Fruit fly (Drosophila melanogaster) whole organism, embryonic: ENCODE data around the gene CG17329.

Experiments
- ATbp ChIP-seq: fragments of 200-800 bp; sonication (Bioruptor generic); optimal IDR thresholded peaks from 2 replicates; lab custom pipeline; 2017; ENCODE audit warnings: missing biosample characterization, mild to moderate bottlenecking, missing genetic modification characterization, missing genetic modification reagents
- B-H2 ChIP-seq: fragments of 200-800 bp; sonication (Bioruptor generic); optimal IDR thresholded peaks from 2 replicates; lab custom pipeline; 2018; ENCODE audit warnings: missing biosample characterization, mild to moderate bottlenecking, missing genetic modification characterization
- CG10959 ChIP-seq: fragments of 200-800 bp; sonication (Bioruptor generic); IDR thresholded peaks from 2 replicates; pipeline ENCODE4 v1.3.6; 2022; ENCODE audit warnings: missing biosample characterization, missing genetic modification characterization
- CG11093 ChIP-seq: fragments of 200-800 bp; sonication (Bioruptor generic); IDR thresholded peaks from 3 replicates; pipeline ENCODE4 v1.3.6; 2022; ENCODE audit warnings: missing biosample characterization, missing genetic modification characterization
- CG11723 ChIP-seq: fragments of 200-800 bp; sonication (Bioruptor generic); optimal IDR thresholded peaks from 2 replicates; lab custom pipeline; 2017; ENCODE audit warnings: missing biosample characterization, mild to moderate bottlenecking, missing genetic modification characterization
- CG12071 ChIP-seq: fragments of 200-800 bp; sonication (Bioruptor generic); optimal IDR thresholded peaks from 3 replicates; lab custom pipeline; 2018; ENCODE audit warnings: missing biosample characterization, mild to moderate bottlenecking, missing genetic modification characterization
- CG12744 ChIP-seq: fragments of 200-800 bp; sonication (Bioruptor generic); optimal IDR thresholded peaks from 2 replicates; lab custom pipeline; 2016; ENCODE audit warnings: missing biosample characterization, missing genetic modification characterization
- CG13624 ChIP-seq: fragments of 200-800 bp; sonication (Bioruptor generic); optimal IDR thresholded peaks from 2 replicates; lab custom pipeline; 2016; ENCODE audit warnings: missing biosample characterization, missing genetic modification characterization
- CG14965 ChIP-seq: fragments of 200-800 bp; sonication (Bioruptor generic); optimal IDR thresholded peaks from 2 replicates; lab custom pipeline; 2016; ENCODE audit warnings: missing biosample characterization, missing genetic modification characterization, borderline replicate concordance
- CG16813 ChIP-seq: fragments of 200-800 bp; sonication (Bioruptor generic); IDR thresholded peaks from 3 replicates; pipeline ENCODE4 v1.3.6; 2022; ENCODE audit warnings: missing biosample characterization, missing genetic modification characterization; ENCODE audit not compliant: partially characterized antibody
- CG3847 ChIP-seq: fragments of 200-800 bp; sonication (Bioruptor generic); IDR thresholded peaks from 2 replicates; pipeline ENCODE4 v1.3.6; 2022; ENCODE audit warnings: missing biosample characterization, missing genetic modification characterization
- CG5245 ChIP-seq: fragments of 200-800 bp; sonication (Bioruptor generic); optimal IDR thresholded peaks from 3 replicates; lab custom pipeline; 2016; ENCODE audit warnings: missing biosample characterization, missing genetic modification characterization
- CG6854 ChIP-seq: fragments of 200-800 bp; sonication (Bioruptor generic); optimal IDR thresholded peaks from 3 replicates; lab custom pipeline; 2017; ENCODE audit warnings: missing biosample characterization, mild to moderate bottlenecking, missing genetic modification characterization
- CG7556 ChIP-seq: fragments of 200-800 bp; sonication (Bioruptor generic); optimal IDR thresholded peaks from 2 replicates; lab custom pipeline; 2017; ENCODE audit warnings: missing biosample characterization, mild to moderate bottlenecking, missing genetic modification characterization
- CG7786 ChIP-seq: fragments of 200-800 bp; sonication (Bioruptor generic); optimal IDR thresholded peaks from 2 replicates; lab custom pipeline; 2016; ENCODE audit warnings: missing biosample characterization, missing genetic modification characterization
- CG8281 ChIP-seq: fragments of 200-800 bp; sonication (Bioruptor generic); optimal IDR thresholded peaks from 2 replicates; lab custom pipeline; 2018; ENCODE audit warnings: missing biosample characterization, mild to moderate bottlenecking, missing genetic modification characterization, moderate library complexity
- CG9797 ChIP-seq: fragments of 200-800 bp; sonication (Bioruptor generic); optimal IDR thresholded peaks from 3 replicates; lab custom pipeline; 2018; ENCODE audit warnings: missing biosample characterization, mild to moderate bottlenecking, missing genetic modification characterization
- Chrac-16 ChIP-seq: fragments of 200-800 bp; sonication (Bioruptor generic); optimal IDR thresholded peaks from 3 replicates; lab custom pipeline; 2016; ENCODE audit warnings: missing biosample characterization, missing genetic modification characterization
- D ChIP-seq, 2 experiments: fragments of 200-800 bp in 1 of 2; fragments of >200 bp in 1 of 2; sonication (Bioruptor generic) in 1 of 2; optimal IDR thresholded peaks; 2 replicates in 1 of 2; 3 replicates in 1 of 2; lab custom pipeline; 2017; ENCODE audit warnings: mild to moderate bottlenecking in 1 of 2, missing biosample characterization in 1 of 2, missing genetic modification characterization in 1 of 2, missing genetic modification reagents in 1 of 2
- HmgZ ChIP-seq: fragments of 200-800 bp; sonication (Bioruptor generic); optimal IDR thresholded peaks from 2 replicates; lab custom pipeline; 2018; ENCODE audit warnings: missing biosample characterization, mild to moderate bottlenecking, missing genetic modification characterization
- Hmx ChIP-seq: fragments of 200-800 bp; sonication (Bioruptor generic); optimal IDR thresholded peaks from 2 replicates; lab custom pipeline; 2016; ENCODE audit warnings: missing biosample characterization, missing genetic modification characterization
- MBD-R2 ChIP-seq: fragments of 200-800 bp; sonication (Bioruptor generic); IDR thresholded peaks from 2 replicates; pipeline ENCODE4 v1.3.6; 2022; ENCODE audit warnings: missing biosample characterization, missing genetic modification characterization
- MTF-1 ChIP-seq: fragments of 200-800 bp; sonication (Bioruptor generic); optimal IDR thresholded peaks from 2 replicates; lab custom pipeline; 2018; ENCODE audit warnings: missing biosample characterization, mild to moderate bottlenecking, missing genetic modification characterization, borderline replicate concordance
- NC2α ChIP-seq: fragments of 200-800 bp; sonication (Bioruptor generic); optimal IDR thresholded peaks from 2 replicates; lab custom pipeline; 2016; ENCODE audit warnings: missing biosample characterization, missing genetic modification characterization
- Oaz ChIP-seq: fragments of 200-800 bp; sonication (Bioruptor generic); IDR thresholded peaks from 2 replicates; pipeline ENCODE4 v1.3.6; 2022; ENCODE audit warnings: missing biosample characterization, missing genetic modification characterization
- PHDP ChIP-seq: fragments of 200-800 bp; sonication (Bioruptor generic); optimal IDR thresholded peaks from 3 replicates; lab custom pipeline; 2018; ENCODE audit warnings: missing biosample characterization, mild to moderate bottlenecking, missing genetic modification characterization, moderate library complexity
- Trl ChIP-seq, 3 experiments: fragments of >200 bp in 2 of 3; fragments of 200-800 bp in 1 of 3; sonication (Bioruptor generic) in 1 of 3; optimal IDR thresholded peaks; 2 replicates in 1 of 3; 3 replicates in 2 of 3; lab custom pipeline; 2016 to 2017; ENCODE audit warnings: missing biosample characterization in 1 of 3, missing genetic modification characterization in 1 of 3
- Xrp1 ChIP-seq: fragments of 200-800 bp; sonication (Bioruptor generic); IDR thresholded peaks from 2 replicates; pipeline ENCODE4 v1.3.6; 2022; ENCODE audit warnings: missing biosample characterization, missing genetic modification characterization
- ase ChIP-seq: fragments of 200-800 bp; sonication (Bioruptor generic); IDR thresholded peaks from 3 replicates; pipeline ENCODE4 v1.3.6; 2022; ENCODE audit warnings: missing biosample characterization, missing genetic modification characterization
- bcd ChIP-seq: fragments of 200-800 bp; sonication (Bioruptor generic); optimal IDR thresholded peaks from 2 replicates; lab custom pipeline; 2017; ENCODE audit warnings: missing biosample characterization, mild to moderate bottlenecking, missing genetic modification characterization
- dan ChIP-seq: fragments of 200-800 bp; sonication (Bioruptor generic); IDR thresholded peaks from 2 replicates; pipeline ENCODE4 v1.3.6; 2022; ENCODE audit warnings: missing biosample characterization, missing genetic modification characterization
- dati ChIP-seq: fragments of 200-800 bp; sonication (Bioruptor generic); IDR thresholded peaks from 2 replicates; pipeline ENCODE4 v1.3.6; 2022; ENCODE audit warnings: missing biosample characterization, missing genetic modification characterization
- dpn ChIP-seq, 2 experiments: fragments of 200-800 bp; sonication (Bioruptor generic); optimal IDR thresholded peaks; 3 replicates each; lab custom pipeline; 2016; ENCODE audit warnings: missing biosample characterization in 2 of 2, missing genetic modification characterization in 2 of 2
- fd64A ChIP-seq: fragments of 200-800 bp; sonication (Bioruptor generic); optimal IDR thresholded peaks from 3 replicates; lab custom pipeline; 2018; ENCODE audit warnings: missing biosample characterization, mild to moderate bottlenecking, missing genetic modification characterization
- fd96Cb ChIP-seq: fragments of 200-800 bp; sonication (Bioruptor generic); optimal IDR thresholded peaks from 2 replicates; lab custom pipeline; 2018; ENCODE audit warnings: missing biosample characterization, mild to moderate bottlenecking, missing genetic modification characterization, moderate library complexity
- gsb-n ChIP-seq: fragments of 200-800 bp; sonication (Bioruptor generic); optimal IDR thresholded peaks from 3 replicates; lab custom pipeline; 2018; ENCODE audit warnings: missing biosample characterization, mild to moderate bottlenecking, missing genetic modification characterization
- jing ChIP-seq: fragments of 200-800 bp; sonication (Bioruptor generic); optimal IDR thresholded peaks from 2 replicates; lab custom pipeline; 2018; ENCODE audit warnings: missing biosample characterization, mild to moderate bottlenecking, missing genetic modification characterization
- kah ChIP-seq: fragments of 200-800 bp; sonication (Bioruptor generic); optimal IDR thresholded peaks from 2 replicates; lab custom pipeline; 2018; ENCODE audit warnings: missing biosample characterization, mild to moderate bottlenecking, missing genetic modification characterization
- mld ChIP-seq: fragments of 200-800 bp; sonication (Bioruptor generic); IDR thresholded peaks from 3 replicates; pipeline ENCODE4 v1.3.6; 2022; ENCODE audit warnings: missing biosample characterization, missing genetic modification characterization; ENCODE audit not compliant: partially characterized antibody
- org-1 ChIP-seq: fragments of 200-800 bp; sonication (Bioruptor generic); optimal IDR thresholded peaks from 2 replicates; lab custom pipeline; 2017; ENCODE audit warnings: missing biosample characterization, missing genetic modification characterization
- ro ChIP-seq: fragments of 200-800 bp; sonication (Bioruptor generic); IDR thresholded peaks from 2 replicates; pipeline ENCODE4 v1.3.6; 2022; ENCODE audit warnings: missing biosample characterization, missing genetic modification characterization
- row ChIP-seq: fragments of 200-800 bp; sonication (Bioruptor generic); IDR thresholded peaks from 3 replicates; pipeline ENCODE4 v1.3.6; 2022; ENCODE audit warnings: missing biosample characterization, missing genetic modification characterization
- sd ChIP-seq: fragments of 200-800 bp; sonication (Bioruptor generic); optimal IDR thresholded peaks from 3 replicates; lab custom pipeline; 2018; ENCODE audit warnings: missing biosample characterization, mild to moderate bottlenecking, missing genetic modification characterization, moderate library complexity
- sna ChIP-seq: fragments of 200-800 bp; sonication (Bioruptor generic); IDR thresholded peaks from 2 replicates; pipeline ENCODE4 v1.3.6; 2022; ENCODE audit warnings: missing biosample characterization, missing genetic modification characterization; ENCODE audit not compliant: partially characterized antibody
- sr ChIP-seq: fragments of 200-800 bp; sonication (Bioruptor generic); IDR thresholded peaks from 3 replicates; pipeline ENCODE4 v1.3.6; 2022; ENCODE audit warnings: missing biosample characterization, missing genetic modification characterization
- trem ChIP-seq: fragments of 200-800 bp; optimal IDR thresholded peaks from 3 replicates; lab custom pipeline; 2019; ENCODE audit warnings: missing biosample characterization, mild to moderate bottlenecking, missing genetic modification characterization, moderate library complexity
- trh ChIP-seq: fragments of 200-800 bp; sonication (Bioruptor generic); optimal IDR thresholded peaks from 2 replicates; lab custom pipeline; 2016; ENCODE audit warnings: missing biosample characterization, missing genetic modification characterization
- zf30C ChIP-seq: fragments of 200-800 bp; sonication (Bioruptor generic); optimal IDR thresholded peaks from 3 replicates; lab custom pipeline; 2018; ENCODE audit warnings: missing biosample characterization, mild to moderate bottlenecking, missing genetic modification characterization

Gene CG17329

DNA sequence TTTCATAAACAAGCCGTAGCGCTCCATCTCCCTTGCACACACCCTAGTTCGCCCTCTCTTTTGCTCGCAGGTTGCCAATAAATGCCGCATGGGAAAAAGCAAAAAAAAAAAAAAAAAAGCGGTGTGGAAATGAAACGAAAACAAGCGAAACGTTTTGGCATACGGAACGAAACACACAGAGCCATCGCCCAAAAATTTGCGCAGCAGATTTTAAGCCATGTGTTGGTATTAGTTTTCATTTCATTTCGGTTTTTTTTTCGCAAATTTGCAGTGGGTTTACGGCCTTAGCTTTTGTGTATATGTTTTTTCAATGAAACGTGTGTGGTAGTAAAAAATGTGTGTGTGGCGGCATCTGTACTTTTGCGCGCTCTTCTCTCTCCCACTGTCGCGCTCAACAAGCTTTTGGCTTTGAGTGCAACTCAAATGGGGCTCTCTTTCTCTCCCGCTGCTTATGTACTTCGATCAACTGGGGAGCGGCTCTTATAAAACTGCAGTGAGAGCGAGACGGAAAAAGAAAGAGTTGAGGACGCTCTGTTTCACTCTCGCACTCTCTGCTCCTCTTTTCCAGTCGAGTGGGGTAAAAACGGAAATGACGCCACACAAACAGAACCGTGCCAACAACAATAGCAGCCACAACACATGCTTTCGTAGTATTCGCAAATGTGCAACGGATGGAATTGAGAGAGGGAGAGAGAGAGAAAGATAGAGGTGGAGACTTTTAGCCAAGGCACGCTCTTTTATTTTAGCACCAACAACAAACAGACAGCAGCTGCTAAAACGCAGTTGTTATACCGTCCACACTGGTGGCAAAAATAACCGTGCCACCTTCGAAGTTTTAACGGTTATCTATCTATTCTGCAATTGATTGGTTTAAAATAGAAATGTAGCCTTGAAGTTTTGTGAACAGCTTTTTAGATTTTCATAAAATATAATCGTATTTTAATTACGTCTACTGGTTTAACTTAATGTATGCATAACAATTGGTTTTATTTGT, 6.5 kb upstream of the CG17329 start (continued):
- TF ChIP-seq MTF-1 (GFP tag; lab: Kevin White, UChicago) (no peak), zf30C (GFP tag; lab: Kevin White, UChicago) (no peak), sna (GFP tag; lab: Robert Waterston, UW) (no peak), CG9797 (GFP tag; lab: Kevin White, UChicago) (no peak), sr (GFP tag; lab: Robert Waterston, UW) (no peak), mld (GFP tag; lab: Robert Waterston, UW) (no peak), dan (GFP tag; lab: Robert Waterston, UW) (no peak), CG10959 (GFP tag; lab: Robert Waterston, UW) (no peak), dati (GFP tag; lab: Robert Waterston, UW) (no peak), CG5245 (no peak), fd96Cb (tag; lab: Kevin White, UChicago) (peak; percentile 24), trh (GFP tag; lab: Kevin White, UChicago) (peak; percentile 36), CG12744 (peak; percentile 13), dpn (GFP tag; optimal IDR thresholded peaks at IDR 0.05; lab: Kevin White, UChicago) (peak; percentile 56 to 63), HmgZ (tag; lab: Kevin White, UChicago) (no peak), D (optimal IDR thresholded peaks at IDR 0.05; lab: Kevin White, UChicago) (no peak), D (GFP tag; optimal IDR thresholded peaks at IDR 0.05; lab: Kevin White, UChicago) (no peak), fd64A (GFP tag; lab: Kevin White, UChicago) (peak; percentile 73), Chrac-16 (GFP tag; lab: Kevin White, UChicago) (peak; percentile 33), Xrp1 (GFP tag; lab: Robert Waterston, UW) (no peak), Hmx (GFP tag; lab: Kevin White, UChicago) (peak; percentile 8), CG13624 (peak; percentile 76), Trl (optimal IDR thresholded peaks at IDR 0.05; lab: Kevin White, UChicago) (peak; percentile 94 to 99), Trl (GFP tag; optimal IDR thresholded peaks at IDR 0.05; lab: Kevin White, UChicago) (peak; percentile 13), CG12071 (GFP tag; lab: Kevin White, UChicago) (peak; percentile 66), CG14965 (no peak), ATbp (GFP tag; lab: Kevin White, UChicago) (peak; percentile 52), gsb-n (peak; percentile 19), PHDP (tag; lab: Kevin White, UChicago) (peak; percentile 60), ro (no peak), CG7786 (GFP tag; lab: Kevin White, UChicago) (peak; percentile 5), CG7556 (GFP tag; lab: Kevin White, UChicago) (peak; percentile 13), Oaz (GFP tag; lab: Robert Waterston, UW) (no peak), jing (GFP tag; lab: Kevin White, UChicago) (no peak), CG6854 (GFP tag; lab: Kevin White, UChicago) (peak; percentile 30), CG11093 (GFP tag; lab: Robert Waterston, UW) (no peak), sd (tag; lab: Kevin White, UChicago) (peak; percentile 41), CG3847 (GFP tag; lab: Robert Waterston, UW) (no peak), kah (GFP tag; lab: Kevin White, UChicago) (peak; percentile 53), CG11723 (GFP tag; lab: Kevin White, UChicago) (no peak), bcd (GFP tag; lab: Kevin White, UChicago) (peak; percentile 23), CG8281 (tag; lab: Kevin White, UChicago) (peak; percentile 40), row (GFP tag; lab: Robert Waterston, UW) (no peak), org-1 (GFP tag; lab: Kevin White, UChicago) (peak; percentile 52), trem (tag; lab: Kevin White, UChicago) (no peak), MBD-R2 (GFP tag; lab: Robert Waterston, UW) (no peak), NC2α (no peak), B-H2 (no peak), ase (GFP tag; lab: Robert Waterston, UW) (no peak), CG16813 (GFP tag; lab: Robert Waterston, UW) (no peak)
